Worm (Caenorhabditis elegans) whole organism, L4 larva: ENCODE results near the gene bcmo-1.

Experiments used
- F44E2.7 ChIP-seq: fragments of 200-800 bp; sonication (Bioruptor generic); IDR thresholded peaks from 2 replicates; pipeline ENCODE4 v2.1.2; 2022; ENCODE audit warnings: missing genetic modification characterization, missing compliant biosample characterization
- F49E8.2 ChIP-seq: sonication (generic microtip); optimal IDR thresholded peaks from 2 replicates; lab custom pipeline; 2016; ENCODE audit warnings: missing compliant biosample characterization, mild to moderate bottlenecking, missing genetic modification characterization, borderline replicate concordance
- R02D3.7 ChIP-seq: fragments of 150-350 bp; sonication (generic microtip); optimal IDR thresholded peaks from 3 replicates; lab custom pipeline; 2014; ENCODE audit warnings: missing biosample characterization, missing genetic modification characterization
- T26A8.4 ChIP-seq: fragments of 200-800 bp; sonication (Bioruptor generic); IDR thresholded peaks from 2 replicates; pipeline ENCODE4 v1.3.6; 2022; ENCODE audit warnings: missing genetic modification characterization, missing compliant biosample characterization
- Y105C5A.15 ChIP-seq: fragments of 200-800 bp; sonication (Bioruptor generic); IDR thresholded peaks from 2 replicates; pipeline ENCODE4 v1.3.6; 2022; ENCODE audit warnings: missing genetic modification characterization, missing compliant biosample characterization
- Y5F2A.4 ChIP-seq: fragments of 200-800 bp; sonication (Bioruptor generic); optimal IDR thresholded peaks from 2 replicates; lab custom pipeline; 2018; ENCODE audit warnings: mild to moderate bottlenecking, missing genetic modification characterization, missing compliant biosample characterization
- ZK337.2 ChIP-seq: fragments of 200-800 bp; sonication (Bioruptor generic); IDR thresholded peaks from 2 replicates; pipeline ENCODE4 v1.3.6; 2022; ENCODE audit warnings: missing genetic modification reagents, missing genetic modification characterization, missing compliant biosample characterization
- aha-1 ChIP-seq: fragments of 150-350 bp; peaks from one replicate; lab custom pipeline; 2014; ENCODE audit warnings: missing biosample characterization, missing genetic modification characterization
- aly-2 ChIP-seq: sonication (generic microtip); optimal IDR thresholded peaks from 2 replicates; lab custom pipeline; 2018; ENCODE audit warnings: missing biosample characterization, missing genetic modification characterization
- ama-1 ChIP-seq: fragments of 150-350 bp; optimal IDR thresholded peaks from 2 replicates; lab custom pipeline; 2014; ENCODE audit warnings: inconsistent platforms, mixed read lengths
- ceh-28 ChIP-seq: fragments of 150-350 bp; optimal IDR thresholded peaks from 2 replicates; lab custom pipeline; 2014; ENCODE audit warnings: missing biosample characterization, missing genetic modification reagents, missing genetic modification characterization
- ceh-32 ChIP-seq: sonication (generic microtip); optimal IDR thresholded peaks from 2 replicates; lab custom pipeline; 2016; ENCODE audit warnings: mild to moderate bottlenecking, missing genetic modification characterization, missing compliant biosample characterization; ENCODE audit not compliant: poor library complexity
- ceh-44 ChIP-seq: fragments of 200-800 bp; sonication (Bioruptor generic); IDR thresholded peaks from 2 replicates; pipeline ENCODE4 v1.3.6; 2022; ENCODE audit warnings: missing genetic modification reagents, missing genetic modification characterization, missing compliant biosample characterization
- ceh-82 ChIP-seq: sonication (generic microtip); optimal IDR thresholded peaks from 2 replicates; lab custom pipeline; 2017; ENCODE audit warnings: missing biosample characterization, missing genetic modification characterization
- cey-2 ChIP-seq: sonication (generic microtip); optimal IDR thresholded peaks from 3 replicates; lab custom pipeline; 2017; ENCODE audit warnings: missing genetic modification characterization, mild to moderate bottlenecking, missing compliant biosample characterization, antibody characterized with exemption, borderline replicate concordance; ENCODE audit not compliant: insufficient read depth
- daf-16 ChIP-seq, 3 experiments: sonication (generic microtip); optimal IDR thresholded peaks; 2 replicates each; lab custom pipeline; 2016 to 2017; ENCODE audit warnings: missing genetic modification characterization in 3 of 3, missing genetic modification reagents in 3 of 3, mild to moderate bottlenecking in 2 of 3, missing compliant biosample characterization in 2 of 3, missing biosample characterization in 1 of 3, moderate library complexity in 1 of 3
- dmd-8 ChIP-seq: fragments of 200-800 bp; sonication (Bioruptor generic); IDR thresholded peaks from 2 replicates; pipeline ENCODE4 v1.3.6; 2022; ENCODE audit warnings: missing genetic modification characterization, missing compliant biosample characterization
- dmd-9 ChIP-seq: fragments of 200-800 bp; sonication (Bioruptor generic); IDR thresholded peaks from 2 replicates; pipeline ENCODE4 v1.3.6; 2022; ENCODE audit warnings: missing genetic modification reagents, missing genetic modification characterization, missing compliant biosample characterization
- dve-1 ChIP-seq: sonication (generic microtip); optimal IDR thresholded peaks from 2 replicates; lab custom pipeline; 2017; ENCODE audit warnings: antibody characterized with exemption, mild to moderate bottlenecking, missing genetic modification characterization, missing compliant biosample characterization; ENCODE audit not compliant: insufficient read depth
- gei-8 ChIP-seq: fragments of 200-800 bp; sonication (Bioruptor generic); optimal IDR thresholded peaks from 2 replicates; lab custom pipeline; 2018; ENCODE audit warnings: mild to moderate bottlenecking, missing genetic modification characterization, missing compliant biosample characterization
- hlh-30 ChIP-seq: sonication (generic microtip); optimal IDR thresholded peaks from 2 replicates; lab custom pipeline; 2017; ENCODE audit warnings: antibody characterized with exemption, mild to moderate bottlenecking, missing genetic modification characterization, missing compliant biosample characterization; ENCODE audit not compliant: insufficient read depth
- hmg-1.1 ChIP-seq: fragments of 200-800 bp; sonication (Bioruptor generic); IDR thresholded peaks from 2 replicates; pipeline ENCODE4 v1.3.6; 2022; ENCODE audit warnings: missing genetic modification reagents, missing genetic modification characterization, missing compliant biosample characterization
- lin-13 ChIP-seq: fragments of 150-350 bp; optimal IDR thresholded peaks from 2 replicates; lab custom pipeline; 2014; ENCODE audit warnings: missing biosample characterization, missing genetic modification reagents, missing genetic modification characterization
- lin-29 ChIP-seq: fragments of 200-800 bp; sonication (Bioruptor generic); IDR thresholded peaks from 2 replicates; pipeline ENCODE4 v1.3.6; 2022; ENCODE audit warnings: missing genetic modification reagents, missing genetic modification characterization, missing compliant biosample characterization
- lin-39 ChIP-seq: fragments of 150-350 bp; optimal IDR thresholded peaks from 2 replicates; lab custom pipeline; 2014; ENCODE audit warnings: missing biosample characterization, missing genetic modification reagents, missing genetic modification characterization
- lsy-2 ChIP-seq, 2 experiments: fragments of 150-350 bp in 1 of 2; sonication (generic microtip) in 1 of 2; optimal IDR thresholded peaks; 2 replicates each; lab custom pipeline; 2014 to 2017; ENCODE audit warnings: missing biosample characterization in 2 of 2, missing genetic modification characterization in 2 of 2
- mdl-1 ChIP-seq, 2 experiments: fragments of 150-350 bp in 1 of 2; sonication (generic microtip) in 1 of 2; optimal IDR thresholded peaks; 2 replicates each; lab custom pipeline; 2014 to 2017; ENCODE audit warnings: missing biosample characterization in 2 of 2, missing genetic modification characterization in 2 of 2
- mxl-3 ChIP-seq: fragments of 200-800 bp; sonication (Bioruptor generic); optimal IDR thresholded peaks from 2 replicates; lab custom pipeline; 2018; ENCODE audit warnings: mild to moderate bottlenecking, missing genetic modification characterization, missing compliant biosample characterization
- nhr-111 ChIP-seq: fragments of 200-800 bp; sonication (Bioruptor generic); optimal IDR thresholded peaks from 2 replicates; lab custom pipeline; 2018; ENCODE audit warnings: mild to moderate bottlenecking, missing genetic modification characterization, missing compliant biosample characterization
- nhr-237 ChIP-seq: sonication (generic microtip); optimal IDR thresholded peaks from 2 replicates; lab custom pipeline; 2017; ENCODE audit warnings: missing biosample characterization, missing genetic modification characterization
- nhr-25 ChIP-seq: sonication (generic microtip); optimal IDR thresholded peaks from 2 replicates; lab custom pipeline; 2017; ENCODE audit warnings: missing genetic modification characterization, mild to moderate bottlenecking, missing compliant biosample characterization, antibody characterized with exemption, moderate library complexity, borderline replicate concordance; ENCODE audit not compliant: insufficient read depth
- nhr-48 ChIP-seq: sonication (generic microtip); optimal IDR thresholded peaks from 2 replicates; lab custom pipeline; 2016; ENCODE audit warnings: mild to moderate bottlenecking, missing genetic modification characterization, missing compliant biosample characterization
- nhr-77 ChIP-seq: fragments of 150-350 bp; optimal IDR thresholded peaks from 2 replicates; lab custom pipeline; 2014; ENCODE audit warnings: missing biosample characterization, missing genetic modification characterization
- snpc-1.2 ChIP-seq: fragments of 200-800 bp; sonication (Bioruptor generic); IDR thresholded peaks from 2 replicates; pipeline ENCODE4 v1.3.6; 2022; ENCODE audit warnings: missing genetic modification reagents, missing genetic modification characterization, missing compliant biosample characterization
- unc-39 ChIP-seq: sonication (generic microtip); optimal IDR thresholded peaks from 2 replicates; lab custom pipeline; 2017; ENCODE audit warnings: missing biosample characterization, missing genetic modification characterization
- unc-62 ChIP-seq, 3 experiments: fragments of 150-350 bp in 1 of 3; sonication (generic microtip); optimal IDR thresholded peaks in 2 of 3; peaks in 1 of 3; 1 replicate in 1 of 3; 2 replicates in 2 of 3; lab custom pipeline; 2014 to 2017; ENCODE audit warnings: missing biosample characterization in 3 of 3, missing genetic modification characterization in 3 of 3, missing genetic modification reagents in 3 of 3, missing genotype in 1 of 3
- zip-11 ChIP-seq: fragments of 200-800 bp; sonication (Bioruptor generic); IDR thresholded peaks from 2 replicates; pipeline ENCODE4 v1.3.6; 2022; ENCODE audit warnings: missing genetic modification characterization, missing compliant biosample characterization
- ztf-11 ChIP-seq: fragments of 150-350 bp; optimal IDR thresholded peaks from 2 replicates; lab custom pipeline; 2014; ENCODE audit warnings: missing biosample characterization, missing genetic modification characterization
- ztf-7 ChIP-seq: fragments of 150-350 bp; optimal IDR thresholded peaks from 2 replicates; lab custom pipeline; 2014; ENCODE audit warnings: missing biosample characterization, missing genetic modification characterization

Gene bcmo-1

DNA sequence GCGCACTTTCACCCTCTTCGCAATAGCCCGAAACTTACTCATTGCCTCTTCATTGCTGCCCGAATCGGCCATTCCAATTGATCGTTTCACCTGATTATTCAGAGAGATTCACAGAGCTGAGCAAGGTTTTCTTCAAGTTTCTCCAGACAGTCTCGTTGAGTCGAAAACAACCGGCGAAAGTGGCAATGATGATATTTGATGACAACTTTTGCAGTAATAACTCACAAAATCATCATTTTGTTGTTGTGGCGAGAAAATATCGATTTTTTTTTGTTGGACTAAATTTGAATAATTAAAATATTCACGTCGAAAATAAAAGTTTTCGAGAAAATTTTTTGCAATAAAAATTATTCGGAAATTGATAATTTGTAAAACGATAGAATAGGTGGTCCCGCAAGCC, 35.1 kb downstream of the bcmo-1 start, which contains the start of gene snf-5:
Gene snf-5, minus strand, starts transcription at position 182 of the 400 bp plus-strand sequence.
- TF ChIP-seq ceh-44 (no peak), lin-13 (no peak), Y5F2A.4 (GFP tag; lab: Kevin White, UChicago) (no peak), aly-2 (tag; lab: Kevin White, UChicago) (no peak), ceh-28 (no peak), nhr-48 (no peak), hmg-1.1 (GFP tag; lab: Robert Waterston, UW) (no peak), dve-1 (no peak), lsy-2 (tag; optimal IDR thresholded peaks at IDR 0.05; lab: Kevin White, UChicago) (no peak), F44E2.7 (GFP tag; lab: Robert Waterston, UW) (no peak), mxl-3 (no peak), snpc-1.2 (no peak), ceh-82 (tag; lab: Kevin White, UChicago) (no peak), Y105C5A.15 (GFP tag; lab: Robert Waterston, UW) (no peak), ztf-11 (no peak), lin-39 (tag; lab: Kevin White, UChicago) (no peak), unc-39 (no peak), gei-8 (GFP tag; lab: Kevin White, UChicago) (no peak)

DNA sequence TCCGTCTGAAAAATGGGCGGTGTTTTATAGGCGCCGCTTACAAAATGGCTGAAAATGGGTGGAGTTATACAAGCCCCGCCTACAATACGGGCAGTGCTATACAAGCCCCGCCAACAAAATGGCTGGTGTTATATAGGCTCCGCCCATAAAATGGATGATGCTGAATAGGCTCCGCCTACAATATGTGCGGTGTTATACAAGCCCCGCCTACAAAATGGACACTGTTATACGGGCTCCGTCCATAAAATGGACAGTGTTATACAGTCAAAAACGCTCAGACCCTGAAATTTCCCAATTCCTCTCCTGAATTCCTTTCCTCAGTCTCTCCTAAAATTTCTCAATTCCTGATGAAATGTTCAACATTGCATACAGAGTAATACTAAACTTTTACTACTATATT, 35.6 kb downstream of the bcmo-1 start:
- no peak for TF ChIP-seq ceh-32 (tag; lab: Kevin White, UChicago)
- TF ChIP-seq unc-39 = no peak
- TF ChIP-seq hlh-30 (tag; lab: Kevin White, UChicago) = no peak
- TF ChIP-seq zip-11 (GFP tag; lab: Robert Waterston, UW) = no peak
- no peak for TF ChIP-seq lin-39 (tag; lab: Kevin White, UChicago)
- TF ChIP-seq Y105C5A.15 (GFP tag; lab: Robert Waterston, UW) = no peak
- TF ChIP-seq ztf-7 = no peak
- peak; percentile 85 for TF ChIP-seq aha-1 (tag; lab: Kevin White, UChicago)
- no peak for TF ChIP-seq unc-62 (GFP tag; optimal IDR thresholded peaks at IDR 0.05 in 1 of 2; lab: Kevin White, UChicago)
- TF ChIP-seq unc-62 (tag; optimal IDR thresholded peaks at IDR 0.05; lab: Kevin White, UChicago) = no peak
- no peak for TF ChIP-seq nhr-237 (tag; lab: Kevin White, UChicago)
- no peak for TF ChIP-seq nhr-25 (tag; lab: Kevin White, UChicago)
- TF ChIP-seq F49E8.2 (tag; lab: Kevin White, UChicago) = no peak
- 0 out of 2 replicates have a peak, but pooled peaks have one; percentile 13 for TF ChIP-seq T26A8.4
- TF ChIP-seq nhr-111 = no peak
- TF ChIP-seq lin-29 = no peak
- TF ChIP-seq dmd-9 (GFP tag; lab: Robert Waterston, UW) = no peak
- TF ChIP-seq daf-16 (GFP tag; optimal IDR thresholded peaks at IDR 0.05; lab: Kevin White, UChicago) = no peak
- TF ChIP-seq daf-16 (tag; optimal IDR thresholded peaks at IDR 0.05; lab: Kevin White, UChicago) = no peak
- TF ChIP-seq ama-1 (lab: Kevin White, UChicago) = peak; percentile 56
- no peak for TF ChIP-seq R02D3.7
- no peak for TF ChIP-seq cey-2 (tag; lab: Kevin White, UChicago)
- no peak for TF ChIP-seq ZK337.2 (GFP tag; lab: Robert Waterston, UW)
- TF ChIP-seq mdl-1 (tag; optimal IDR thresholded peaks at IDR 0.05; lab: Kevin White, UChicago) = no peak
- TF ChIP-seq nhr-77 = peak; percentile 1
- TF ChIP-seq F44E2.7 (GFP tag; lab: Robert Waterston, UW) = 0 out of 2 replicates have a peak, but pooled peaks have one; percentile 25
- TF ChIP-seq dmd-8 (GFP tag; lab: Robert Waterston, UW) = 0 out of 2 replicates have a peak, but pooled peaks have one; percentile 60
